Fruit fly (Drosophila melanogaster): ENCODE measurements around the gene CG43760.

CG43760 gene

DNA sequence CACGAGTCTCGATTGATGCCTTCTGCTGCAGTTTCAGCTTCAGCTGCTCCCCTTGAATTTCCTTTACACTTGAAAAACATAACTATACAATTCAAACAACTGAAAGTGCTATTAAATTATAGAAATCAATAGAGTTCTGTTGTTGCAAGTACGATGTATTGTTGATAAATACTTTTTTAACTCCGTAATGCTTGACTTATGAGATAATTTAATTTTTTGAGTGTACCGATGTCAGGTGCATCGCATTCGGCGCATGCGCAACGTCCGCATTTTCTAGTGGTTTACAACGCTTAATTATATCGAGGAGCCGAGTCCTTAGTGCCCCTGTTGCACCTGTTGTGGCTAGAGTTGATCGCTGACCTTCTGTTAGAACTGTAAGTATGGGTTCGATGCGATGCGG is 35.2 kb downstream of the CG43760 start:
- no peak for TF ChIP-seq pan (optimal IDR thresholded peaks at IDR 0.05)
- TF ChIP-seq psq (optimal IDR thresholded peaks at IDR 0.05), result no peak
- TF ChIP-seq usp (GFP tag; optimal IDR thresholded peaks at IDR 0.05), result no peak
- no peak for TF ChIP-seq Dll (optimal IDR thresholded peaks at IDR 0.05)
- TF ChIP-seq CG8478 (optimal IDR thresholded peaks at IDR 0.05), result no peak

DNA sequence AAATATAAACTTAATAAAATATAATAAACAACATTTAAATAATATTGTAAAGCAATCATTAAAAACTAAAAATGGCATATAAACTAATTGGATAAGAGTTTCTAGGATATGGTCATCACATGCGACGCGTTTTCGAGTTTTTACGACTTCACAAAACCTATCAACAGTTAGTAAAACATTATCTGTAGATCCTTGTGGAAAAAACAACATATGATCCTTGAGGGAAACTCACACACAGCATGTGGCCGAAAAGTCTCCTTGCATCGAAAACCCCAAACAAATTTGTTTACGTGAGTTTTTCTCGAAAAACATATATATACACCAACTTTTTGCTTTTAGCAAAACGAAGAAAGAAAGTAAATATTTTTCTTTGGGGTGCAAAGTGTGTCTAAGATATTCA is 35.7 kb downstream of the CG43760 start:
- TF ChIP-seq psq (optimal IDR thresholded peaks at IDR 0.05), result no peak
- no peak for TF ChIP-seq pan (optimal IDR thresholded peaks at IDR 0.05)
- TF ChIP-seq usp (GFP tag; optimal IDR thresholded peaks at IDR 0.05), result no peak
- TF ChIP-seq Dll (optimal IDR thresholded peaks at IDR 0.05), result no peak
- no peak for TF ChIP-seq EcR (GFP tag; optimal IDR thresholded peaks at IDR 0.05)
- TF ChIP-seq CG8478 (optimal IDR thresholded peaks at IDR 0.05), result no peak

DNA sequence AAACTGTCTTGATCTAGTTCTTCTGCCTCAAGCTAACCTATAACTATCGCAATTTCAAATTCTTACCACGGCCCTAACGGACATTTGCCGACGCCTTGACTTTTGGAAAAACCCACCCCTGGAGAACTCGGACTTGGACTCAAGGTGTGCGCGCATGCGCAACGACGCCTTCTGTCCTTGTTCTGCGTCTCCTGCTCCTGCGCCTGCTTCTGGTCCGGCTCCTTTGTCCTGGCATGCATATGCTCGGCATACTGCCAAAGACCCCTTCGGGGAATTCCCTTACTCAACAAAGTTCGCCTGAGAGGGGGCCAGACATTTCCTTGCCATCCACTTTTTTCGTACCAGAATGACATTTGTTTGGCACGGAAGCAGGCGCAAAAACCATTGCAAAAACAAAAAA is 40.7 kb downstream of the CG43760 start:
- TF ChIP-seq Dll (optimal IDR thresholded peaks at IDR 0.05) (no peak), EcR (GFP tag; optimal IDR thresholded peaks at IDR 0.05) (no peak), CG8478 (optimal IDR thresholded peaks at IDR 0.05) (no peak), usp (GFP tag; optimal IDR thresholded peaks at IDR 0.05) (no peak), psq (optimal IDR thresholded peaks at IDR 0.05) (no peak)

DNA sequence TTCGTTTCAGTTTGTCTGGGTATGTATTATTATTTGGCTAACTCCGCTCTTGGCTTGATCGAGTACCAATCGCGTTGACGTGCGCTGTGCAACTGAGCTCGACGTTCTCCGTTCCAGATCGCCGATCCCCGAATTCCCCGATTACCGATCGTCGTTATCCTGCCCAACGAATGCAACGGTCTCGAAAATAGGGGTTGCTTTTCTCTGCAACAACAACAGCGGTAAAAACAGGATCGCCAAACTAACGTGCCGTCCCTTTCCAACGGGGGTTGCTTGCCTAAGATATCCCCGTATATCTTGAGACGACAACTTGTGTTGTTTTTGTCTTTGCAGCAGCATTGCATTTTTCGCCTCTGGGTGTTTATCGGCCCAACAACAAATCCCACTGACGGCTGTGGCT is 45.0 kb downstream of the CG43760 start:
- TF ChIP-seq CG8478 (optimal IDR thresholded peaks at IDR 0.05) (no peak), pan (optimal IDR thresholded peaks at IDR 0.05) (no peak), Dll (optimal IDR thresholded peaks at IDR 0.05) (no peak), usp (GFP tag; optimal IDR thresholded peaks at IDR 0.05) (no peak), psq (optimal IDR thresholded peaks at IDR 0.05) (no peak), EcR (GFP tag; optimal IDR thresholded peaks at IDR 0.05) (no peak)

Data from whole organism.